In the genomic region with DNA sequence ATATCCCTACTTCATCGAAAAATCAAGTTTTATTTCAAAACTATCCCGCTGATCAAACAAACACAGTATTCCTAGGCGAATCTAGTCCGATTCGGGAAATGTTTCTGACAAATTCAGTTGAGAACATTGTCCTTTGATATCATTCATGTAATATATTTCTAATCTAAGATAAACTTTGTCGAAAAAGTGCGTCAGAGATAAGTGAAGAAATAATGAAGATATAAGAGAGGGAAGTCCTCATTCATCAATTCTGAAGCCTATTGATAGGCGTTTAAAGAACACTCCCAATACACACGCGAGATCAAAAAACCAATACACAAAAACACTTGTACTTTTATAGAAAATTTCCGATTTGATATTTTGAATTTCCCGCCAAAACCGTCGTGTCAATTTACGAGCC, we compare ENCODE assay signal across 4 worm cellular contexts.
TF ChIP-seq lines count a peak whose summit lies in the region.

No protein-coding gene starts in this region.

TF ChIP-seq in whole organism, L1 larva, 84 proteins besides CTCF, POLR2A, EP300 and RAD21:
- no peak for TF ChIP-seq lin-35 (GFP tag; optimal IDR thresholded peaks at IDR 0.05; lab: Kevin White, UChicago)
- TF ChIP-seq nhr-12 (tag; optimal IDR thresholded peaks at IDR 0.05; lab: Kevin White, UChicago): no peak
- TF ChIP-seq nhr-71 (tag; optimal IDR thresholded peaks at IDR 0.05; lab: Kevin White, UChicago): peak; percentile 39
- TF ChIP-seq nhr-19 (GFP tag; conservative IDR thresholded peaks at IDR 0.05; lab: Robert Waterston, UW): no peak
- peak in 4 of 6 experiments; percentile 14 to 67 (median 48) for TF ChIP-seq elt-3 (tag; optimal IDR thresholded peaks at IDR 0.05; lab: Kevin White, UChicago)
- peak; percentile 33 for TF ChIP-seq blmp-1 (tag; optimal IDR thresholded peaks at IDR 0.05; lab: Kevin White, UChicago)
- TF ChIP-seq nhr-85 (tag; lab: Kevin White, UChicago): peak; percentile 47

TF ChIP-seq in whole organism, L2 larva, 48 proteins besides CTCF, POLR2A, EP300 and RAD21:
- TF ChIP-seq sma-3 (GFP tag; optimal IDR thresholded peaks at IDR 0.05; lab: Kevin White, UChicago) (peak; percentile 46), nhr-25 (tag; optimal IDR thresholded peaks at IDR 0.05; lab: Kevin White, UChicago) (no peak), dmd-4 (tag; optimal IDR thresholded peaks at IDR 0.05; lab: Kevin White, UChicago) (no peak), skn-1 (tag; optimal IDR thresholded peaks at IDR 0.05; lab: Kevin White, UChicago) (no peak), ztf-4 (tag; optimal IDR thresholded peaks at IDR 0.05; lab: Kevin White, UChicago) (no peak), sma-9 (GFP tag; optimal IDR thresholded peaks at IDR 0.05; lab: Kevin White, UChicago) (peak; percentile 65), sma-9 (tag; optimal IDR thresholded peaks at IDR 0.05; lab: Kevin White, UChicago) (no peak), zag-1 (tag; optimal IDR thresholded peaks at IDR 0.05; lab: Kevin White, UChicago) (no peak), Y55F3AM.14 (GFP tag; optimal IDR thresholded peaks at IDR 0.05; lab: Kevin White, UChicago) (no peak), fos-1 (tag; optimal IDR thresholded peaks at IDR 0.05; lab: Kevin White, UChicago) (peak; percentile 29), nhr-21 (tag; optimal IDR thresholded peaks at IDR 0.05; lab: Kevin White, UChicago) (peak; percentile 57)

TF ChIP-seq in whole organism, L3 larva, 47 proteins besides CTCF, POLR2A, EP300 and RAD21:
- TF ChIP-seq elt-1 (tag; optimal IDR thresholded peaks at IDR 0.05; lab: Kevin White, UChicago) (no peak), ceh-28 (tag; optimal IDR thresholded peaks at IDR 0.05; lab: Kevin White, UChicago) (no peak), nhr-23 (tag; optimal IDR thresholded peaks at IDR 0.05; lab: Kevin White, UChicago) (no peak), egl-5 (tag; optimal IDR thresholded peaks at IDR 0.05; lab: Kevin White, UChicago) (no peak), nhr-28 (tag; optimal IDR thresholded peaks at IDR 0.05; lab: Kevin White, UChicago) (no peak), nhr-25 (tag; optimal IDR thresholded peaks at IDR 0.05; lab: Kevin White, UChicago) (peak; percentile 19), ceh-82 (tag; optimal IDR thresholded peaks at IDR 0.05; lab: Kevin White, UChicago) (no peak), elt-3 (tag; optimal IDR thresholded peaks at IDR 0.05; lab: Kevin White, UChicago) (peak; percentile 49 to 90 (median 88)), ztf-11 (tag; optimal IDR thresholded peaks at IDR 0.05; lab: Kevin White, UChicago) (no peak), elt-2 (tag; optimal IDR thresholded peaks at IDR 0.05; lab: Kevin White, UChicago) (no peak), ztf-4 (tag; optimal IDR thresholded peaks at IDR 0.05; lab: Kevin White, UChicago) (no peak), ama-1 (optimal IDR thresholded peaks at IDR 0.05; lab: Kevin White, UChicago) (no peak)

TF ChIP-seq in whole organism, L4 larva, 104 proteins besides CTCF, POLR2A, EP300 and RAD21:
- TF ChIP-seq mdl-1 (tag; optimal IDR thresholded peaks at IDR 0.05; lab: Kevin White, UChicago) (peak in 1 of 2 experiments; percentile 10), nhr-28 (tag; optimal IDR thresholded peaks at IDR 0.05; lab: Kevin White, UChicago) (peak; percentile 5), cey-2 (tag; optimal IDR thresholded peaks at IDR 0.05; lab: Kevin White, UChicago; ENCODE audit: borderline replicate concordance, insufficient read depth) (no peak)

Comparison
In these comparisons a context has a peak if more than half of its experiments do, and no peak if none do; other contexts are left out.
1. Of the 29 proteins assayed by ChIP-seq in both whole organism, L4 larva and whole organism, L1 larva: peak only in whole organism, L4 larva: nhr-28; only in whole organism, L1 larva: none; in both: none; in neither: 27; mixed calls (peak in some experiments, not most) for 1.